Fruit fly (Drosophila melanogaster): ENCODE results near the gene CG11584.

dm6 chrX:14174456-14174855 lies 6.4 kb upstream of the CG11584 start, which contains the start of gene CG1368:
- TF ChIP-seq lola (GFP tag; optimal IDR thresholded peaks at IDR 0.05) (no peak), CG18599 (GFP tag; optimal IDR thresholded peaks at IDR 0.05) (no peak), al (GFP tag; IDR thresholded peaks at IDR 0.05) (no peak), CG7963 (GFP tag; IDR thresholded peaks at IDR 0.05; ENCODE audit: partially characterized antibody) (no peak)
